Fruit fly (Drosophila melanogaster): ENCODE results near the gene E2f1.

E2f1 gene

dm6 chr3R:21581365-21582123 lies 79.1 kb downstream of the E2f1 start:
- TF ChIP-seq Rel (GFP tag; optimal IDR thresholded peaks at IDR 0.05) (no peak), Rel (tag; optimal IDR thresholded peaks at IDR 0.05) (no peak), sage (GFP tag; optimal IDR thresholded peaks at IDR 0.05) (no peak), rgr (GFP tag; optimal IDR thresholded peaks at IDR 0.05) (no peak), woc (GFP tag; optimal IDR thresholded peaks at IDR 0.05) (no peak), HLH106 (tag; optimal IDR thresholded peaks at IDR 0.05) (no peak), CrebA (GFP tag; optimal IDR thresholded peaks at IDR 0.05; ENCODE audit: borderline replicate concordance) (no peak), lola (GFP tag; optimal IDR thresholded peaks at IDR 0.05) (no peak), Vsx2 (GFP tag; optimal IDR thresholded peaks at IDR 0.05; ENCODE audit: partially characterized antibody) (no peak)

DNA sequence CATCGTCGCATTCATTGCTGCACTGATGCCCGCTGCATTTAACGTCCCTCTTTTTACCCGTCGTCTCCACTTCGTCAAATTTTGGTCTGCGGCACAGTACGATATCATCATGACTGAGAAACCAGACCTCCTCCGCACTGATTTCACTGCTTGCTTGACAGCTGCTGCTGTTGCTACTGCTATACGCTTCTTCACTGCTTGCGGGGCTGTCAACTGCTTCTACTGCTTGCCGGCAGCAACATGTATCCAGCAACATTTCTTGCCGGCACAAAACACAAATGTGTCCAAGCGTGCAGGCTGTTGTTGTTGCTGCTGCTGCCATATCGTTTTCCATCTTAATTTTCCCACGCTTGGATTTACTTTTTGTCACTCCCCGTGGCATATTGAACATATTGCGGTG lies 80.6 kb downstream of the E2f1 start:
- TF ChIP-seq Abd-B (GFP tag; optimal IDR thresholded peaks at IDR 0.05) (peak; percentile 64), dmrt93B (GFP tag; optimal IDR thresholded peaks at IDR 0.05) (no peak), HLH106 (tag; optimal IDR thresholded peaks at IDR 0.05) (no peak), N (GFP tag; optimal IDR thresholded peaks at IDR 0.05) (peak; percentile 96), Hr78 (GFP tag; optimal IDR thresholded peaks at IDR 0.05) (peak; percentile 80), Vsx2 (GFP tag; optimal IDR thresholded peaks at IDR 0.05; ENCODE audit: partially characterized antibody) (peak; percentile 24), Dif (GFP tag; optimal IDR thresholded peaks at IDR 0.05; ENCODE audit: partially characterized antibody) (peak; percentile 84), Rel (GFP tag; optimal IDR thresholded peaks at IDR 0.05) (no peak), Rel (tag; optimal IDR thresholded peaks at IDR 0.05) (no peak), Myc (optimal IDR thresholded peaks at IDR 0.05) (peak; percentile 87), dl (GFP tag; optimal IDR thresholded peaks at IDR 0.05; ENCODE audit: insufficient read depth in 1 of 2, partially characterized antibody in 2 of 2) (peak in 1 of 2 experiments; percentile 27)

Data from whole organism, wandering third instar larva.